Worm (Caenorhabditis elegans) whole organism, L4 larva: ENCODE measurements around the gene ZC196.9.

Source experiments
- R02D3.7 ChIP-seq: fragments of 150-350 bp; sonication (generic microtip); optimal IDR thresholded peaks from 3 replicates; lab custom pipeline; 2014; ENCODE audit warnings: missing biosample characterization, missing genetic modification characterization
- T20F7.1 ChIP-seq: fragments of 200-800 bp; sonication (Bioruptor generic); optimal IDR thresholded peaks from 2 replicates; lab custom pipeline; 2018; ENCODE audit warnings: mild to moderate bottlenecking, missing genetic modification characterization, missing compliant biosample characterization
- Y105C5A.15 ChIP-seq: fragments of 200-800 bp; sonication (Bioruptor generic); IDR thresholded peaks from 2 replicates; pipeline ENCODE4 v1.3.6; 2022; ENCODE audit warnings: missing genetic modification characterization, missing compliant biosample characterization
- Y75B8A.6 ChIP-seq: fragments of 200-800 bp; sonication (Bioruptor generic); IDR thresholded peaks from 2 replicates; pipeline ENCODE4 v1.3.6; 2022; ENCODE audit warnings: missing genetic modification reagents, missing genetic modification characterization, missing compliant biosample characterization
- ZK337.2 ChIP-seq: fragments of 200-800 bp; sonication (Bioruptor generic); IDR thresholded peaks from 2 replicates; pipeline ENCODE4 v1.3.6; 2022; ENCODE audit warnings: missing genetic modification reagents, missing genetic modification characterization, missing compliant biosample characterization
- ceh-44 ChIP-seq: fragments of 200-800 bp; sonication (Bioruptor generic); IDR thresholded peaks from 2 replicates; pipeline ENCODE4 v1.3.6; 2022; ENCODE audit warnings: missing genetic modification reagents, missing genetic modification characterization, missing compliant biosample characterization
- ceh-62 ChIP-seq: sonication (generic microtip); optimal IDR thresholded peaks from 2 replicates; lab custom pipeline; 2017; ENCODE audit warnings: missing biosample characterization, missing genetic modification characterization
- ces-1 ChIP-seq: fragments of 150-350 bp; sonication (generic microtip); optimal IDR thresholded peaks from 4 replicates; lab custom pipeline; 2014; ENCODE audit warnings: missing biosample characterization, missing genetic modification reagents, missing genetic modification characterization
- cey-2 ChIP-seq: sonication (generic microtip); optimal IDR thresholded peaks from 3 replicates; lab custom pipeline; 2017; ENCODE audit warnings: missing genetic modification characterization, mild to moderate bottlenecking, missing compliant biosample characterization, antibody characterized with exemption, borderline replicate concordance; ENCODE audit not compliant: insufficient read depth
- ctbp-1 ChIP-seq: fragments of 200-800 bp; sonication (Bioruptor generic); IDR thresholded peaks from 2 replicates; pipeline ENCODE4 v1.3.6; 2022; ENCODE audit warnings: missing genetic modification reagents, missing genetic modification characterization, missing compliant biosample characterization
- daf-16 ChIP-seq, 3 experiments: sonication (generic microtip); optimal IDR thresholded peaks; 2 replicates each; lab custom pipeline; 2016 to 2017; ENCODE audit warnings: missing genetic modification characterization in 3 of 3, missing genetic modification reagents in 3 of 3, mild to moderate bottlenecking in 2 of 3, missing compliant biosample characterization in 2 of 3, missing biosample characterization in 1 of 3, moderate library complexity in 1 of 3
- daf-19 ChIP-seq: fragments of 200-800 bp; sonication (Bioruptor generic); conservative IDR thresholded peaks from 2 replicates; pipeline ENCODE4 v1.3.6; 2022; ENCODE audit warnings: missing genetic modification characterization, missing compliant biosample characterization
- daf-8 ChIP-seq: fragments of 200-800 bp; sonication (Bioruptor generic); IDR thresholded peaks from 2 replicates; pipeline ENCODE4 v1.3.6; 2022; ENCODE audit warnings: missing genetic modification characterization, missing compliant biosample characterization
- dmd-6 ChIP-seq: fragments of 200-800 bp; sonication (Bioruptor generic); IDR thresholded peaks from 2 replicates; pipeline ENCODE4 v1.3.6; 2022; ENCODE audit warnings: missing genetic modification reagents, missing genetic modification characterization, missing compliant biosample characterization
- dmd-9 ChIP-seq: fragments of 200-800 bp; sonication (Bioruptor generic); IDR thresholded peaks from 2 replicates; pipeline ENCODE4 v1.3.6; 2022; ENCODE audit warnings: missing genetic modification reagents, missing genetic modification characterization, missing compliant biosample characterization
- dpl-1 ChIP-seq: fragments of 150-350 bp; optimal IDR thresholded peaks from 2 replicates; lab custom pipeline; 2014; ENCODE audit warnings: missing biosample characterization, missing genetic modification reagents, missing genetic modification characterization
- dve-1 ChIP-seq: sonication (generic microtip); optimal IDR thresholded peaks from 2 replicates; lab custom pipeline; 2017; ENCODE audit warnings: antibody characterized with exemption, mild to moderate bottlenecking, missing genetic modification characterization, missing compliant biosample characterization; ENCODE audit not compliant: insufficient read depth
- fkh-10 ChIP-seq: fragments of 150-350 bp; optimal IDR thresholded peaks from 2 replicates; lab custom pipeline; 2014; ENCODE audit warnings: missing biosample characterization, missing genetic modification reagents, missing genetic modification characterization
- fos-1 ChIP-seq: fragments of 150-350 bp; optimal IDR thresholded peaks from 2 replicates; lab custom pipeline; 2014; ENCODE audit warnings: missing biosample characterization, missing genetic modification characterization
- gei-8 ChIP-seq: fragments of 200-800 bp; sonication (Bioruptor generic); optimal IDR thresholded peaks from 2 replicates; lab custom pipeline; 2018; ENCODE audit warnings: mild to moderate bottlenecking, missing genetic modification characterization, missing compliant biosample characterization
- hlh-30 ChIP-seq: sonication (generic microtip); optimal IDR thresholded peaks from 2 replicates; lab custom pipeline; 2017; ENCODE audit warnings: antibody characterized with exemption, mild to moderate bottlenecking, missing genetic modification characterization, missing compliant biosample characterization; ENCODE audit not compliant: insufficient read depth
- lim-7 ChIP-seq: fragments of 200-800 bp; sonication (Bioruptor generic); IDR thresholded peaks from 2 replicates; pipeline ENCODE4 v1.3.6; 2022; ENCODE audit warnings: missing genetic modification characterization, missing compliant biosample characterization
- lin-29 ChIP-seq: fragments of 200-800 bp; sonication (Bioruptor generic); IDR thresholded peaks from 2 replicates; pipeline ENCODE4 v1.3.6; 2022; ENCODE audit warnings: missing genetic modification reagents, missing genetic modification characterization, missing compliant biosample characterization
- lin-38 ChIP-seq: fragments of 200-800 bp; sonication (Bioruptor generic); IDR thresholded peaks from 2 replicates; pipeline ENCODE4 v1.3.6; 2022; ENCODE audit warnings: missing genetic modification reagents, missing genetic modification characterization, missing compliant biosample characterization
- lir-3 ChIP-seq: sonication (generic microtip); optimal IDR thresholded peaks from 2 replicates; lab custom pipeline; 2016; ENCODE audit warnings: mild to moderate bottlenecking, missing genetic modification characterization, missing compliant biosample characterization
- madf-9 ChIP-seq: fragments of 200-800 bp; sonication (Bioruptor generic); conservative IDR thresholded peaks from 2 replicates; pipeline ENCODE4 v1.3.6; 2022; ENCODE audit warnings: missing genetic modification reagents, missing genetic modification characterization, missing compliant biosample characterization
- mdl-1 ChIP-seq, 2 experiments: fragments of 150-350 bp in 1 of 2; sonication (generic microtip) in 1 of 2; optimal IDR thresholded peaks; 2 replicates each; lab custom pipeline; 2014 to 2017; ENCODE audit warnings: missing biosample characterization in 2 of 2, missing genetic modification characterization in 2 of 2
- nhr-10 ChIP-seq: fragments of 150-350 bp; optimal IDR thresholded peaks from 2 replicates; lab custom pipeline; 2014; ENCODE audit warnings: missing biosample characterization, missing genetic modification characterization
- nhr-11 ChIP-seq: fragments of 150-350 bp; optimal IDR thresholded peaks from 2 replicates; lab custom pipeline; 2014; ENCODE audit warnings: missing biosample characterization, missing genetic modification characterization
- nhr-111 ChIP-seq: fragments of 200-800 bp; sonication (Bioruptor generic); optimal IDR thresholded peaks from 2 replicates; lab custom pipeline; 2018; ENCODE audit warnings: mild to moderate bottlenecking, missing genetic modification characterization, missing compliant biosample characterization
- nhr-28 ChIP-seq: fragments of 150-350 bp; optimal IDR thresholded peaks from 2 replicates; lab custom pipeline; 2014; ENCODE audit warnings: missing biosample characterization, missing genetic modification characterization
- nhr-41 ChIP-seq: fragments of 200-800 bp; sonication (Bioruptor generic); IDR thresholded peaks from 2 replicates; pipeline ENCODE4 v1.3.6; 2022; ENCODE audit warnings: missing genetic modification reagents, missing genetic modification characterization, missing compliant biosample characterization
- nhr-42 ChIP-seq: fragments of 200-800 bp; sonication (Bioruptor generic); IDR thresholded peaks from 2 replicates; pipeline ENCODE4 v1.3.6; 2022; ENCODE audit warnings: missing genetic modification characterization, missing compliant biosample characterization
- nhr-6 ChIP-seq: fragments of 150-350 bp; optimal IDR thresholded peaks from 2 replicates; lab custom pipeline; 2014; ENCODE audit warnings: missing biosample characterization, missing genetic modification characterization
- nhr-77 ChIP-seq: fragments of 150-350 bp; optimal IDR thresholded peaks from 2 replicates; lab custom pipeline; 2014; ENCODE audit warnings: missing biosample characterization, missing genetic modification characterization
- pqm-1 ChIP-seq: sonication (generic microtip); optimal IDR thresholded peaks from 2 replicates; lab custom pipeline; 2017; ENCODE audit warnings: missing biosample characterization, missing genetic modification characterization
- rbr-2 ChIP-seq: sonication (generic microtip); optimal IDR thresholded peaks from 2 replicates; lab custom pipeline; 2016; ENCODE audit warnings: missing genotype, missing genetic modification characterization, missing compliant biosample characterization
- sdz-12 ChIP-seq: fragments of 200-800 bp; sonication (Bioruptor generic); optimal IDR thresholded peaks from 2 replicates; lab custom pipeline; 2018; ENCODE audit warnings: mild to moderate bottlenecking, missing genetic modification characterization, missing compliant biosample characterization
- set-16 ChIP-seq: fragments of 200-800 bp; sonication (Bioruptor generic); IDR thresholded peaks from 2 replicates; pipeline ENCODE4 v1.3.6; 2022; ENCODE audit warnings: missing genetic modification reagents, missing genetic modification characterization, missing compliant biosample characterization
- skn-1 ChIP-seq: fragments of 150-350 bp; optimal IDR thresholded peaks from 2 replicates; lab custom pipeline; 2014; ENCODE audit warnings: missing biosample characterization, missing genetic modification characterization
- snpc-4 ChIP-seq: fragments of 150-350 bp; optimal IDR thresholded peaks from 2 replicates; lab custom pipeline; 2014; ENCODE audit warnings: missing biosample characterization, missing genetic modification characterization
- tag-97 ChIP-seq: fragments of 200-800 bp; sonication (Bioruptor generic); IDR thresholded peaks from 2 replicates; pipeline ENCODE4 v1.3.6; 2022; ENCODE audit warnings: missing genetic modification characterization, missing compliant biosample characterization
- tra-1 ChIP-seq: fragments of 200-800 bp; sonication (Bioruptor generic); IDR thresholded peaks from 2 replicates; pipeline ENCODE4 v1.3.6; 2022; ENCODE audit warnings: missing genetic modification reagents, missing genetic modification characterization, missing compliant biosample characterization
- zfp-2 ChIP-seq: sonication (generic microtip); optimal IDR thresholded peaks from 2 replicates; lab custom pipeline; 2016; ENCODE audit warnings: mild to moderate bottlenecking, missing genetic modification characterization, missing compliant biosample characterization
- zip-2 ChIP-seq: fragments of 150-350 bp; optimal IDR thresholded peaks from 2 replicates; lab custom pipeline; 2014; ENCODE audit warnings: missing biosample characterization, missing genetic modification characterization
- ztf-11 ChIP-seq: fragments of 150-350 bp; optimal IDR thresholded peaks from 2 replicates; lab custom pipeline; 2014; ENCODE audit warnings: missing biosample characterization, missing genetic modification characterization

Gene ZC196.9

ce11 chrV:8727077-8727476 is at the start of gene ZC196.9:
ZC196.9 (minus strand) TSS chrV:8727177.
- TF ChIP-seq mdl-1 (tag; optimal IDR thresholded peaks at IDR 0.05; lab: Kevin White, UChicago) (no peak), fos-1 (tag; lab: Kevin White, UChicago) (no peak), snpc-4 (no peak), zfp-2 (no peak), hlh-30 (tag; lab: Kevin White, UChicago) (no peak), fkh-10 (no peak), daf-16 (GFP tag; optimal IDR thresholded peaks at IDR 0.05; lab: Kevin White, UChicago) (no peak), daf-16 (tag; optimal IDR thresholded peaks at IDR 0.05; lab: Kevin White, UChicago) (no peak), lin-29 (GFP tag; lab: Robert Waterston, UW) (no peak), lin-38 (GFP tag; lab: Robert Waterston, UW) (no peak), nhr-77 (tag; lab: Kevin White, UChicago) (no peak)
- TF ChIP-seq, all 104 proteins: peak for 0

- TF ChIP-seq tag-97 (no peak), R02D3.7 (tag; lab: Kevin White, UChicago) (no peak), cey-2 (tag; lab: Kevin White, UChicago) (no peak), nhr-10 (tag; lab: Kevin White, UChicago) (no peak), madf-9 (GFP tag; lab: Robert Waterston, UW) (no peak), nhr-41 (GFP tag; lab: Robert Waterston, UW) (no peak), T20F7.1 (GFP tag; lab: Kevin White, UChicago) (no peak), nhr-77 (tag; lab: Kevin White, UChicago) (no peak), lin-38 (GFP tag; lab: Robert Waterston, UW) (no peak), Y75B8A.6 (GFP tag; lab: Robert Waterston, UW) (no peak), nhr-11 (tag; lab: Kevin White, UChicago) (no peak)
- TF ChIP-seq, all 104 proteins: peak for 0
These were observed 49.3 kb upstream of the ZC196.9 start, which contains the start of gene B0507.1 for ce11 chrV:8776270-8776669. B0507.1 (plus strand) TSS chrV:8776570.

DNA sequence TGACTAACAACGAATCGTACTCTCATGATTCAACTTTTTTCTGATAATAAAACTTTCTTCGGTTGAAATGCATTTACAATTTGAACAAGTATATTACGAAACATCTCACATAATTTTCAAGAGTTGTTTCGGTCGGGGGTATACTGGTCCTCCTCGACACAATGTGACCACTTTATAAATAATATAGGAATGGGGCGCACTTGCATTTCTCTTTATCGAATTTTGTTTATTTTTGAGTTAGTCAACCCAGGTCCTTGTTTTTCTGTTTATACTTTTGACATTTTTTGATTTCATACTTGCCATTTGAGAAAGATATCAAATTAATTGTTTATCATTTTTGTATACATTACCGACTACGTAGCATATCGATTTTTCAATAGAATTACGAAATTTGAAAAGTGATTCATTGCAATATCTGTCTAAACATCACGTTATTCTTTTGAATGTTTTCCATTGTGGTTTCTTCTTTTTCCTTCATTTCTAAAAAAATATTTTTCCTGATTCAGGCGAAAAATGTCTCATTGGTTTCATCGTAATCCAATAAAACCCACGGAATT is 46.9 kb upstream of the ZC196.9 start, which contains the start of gene B0507.2:
TSS of gene B0507.2 (plus strand) at position 507 of the 557 bp plus-strand sequence.
- no peak for TF ChIP-seq lir-3 (tag; lab: Kevin White, UChicago)
- no peak for TF ChIP-seq zip-2 (tag; lab: Kevin White, UChicago)
- no peak for TF ChIP-seq dpl-1 (GFP tag; lab: Kevin White, UChicago)
- no peak for TF ChIP-seq lim-7
- no peak for TF ChIP-seq Y105C5A.15 (GFP tag; lab: Robert Waterston, UW)
- TF ChIP-seq daf-16 (GFP tag; optimal IDR thresholded peaks at IDR 0.05; lab: Kevin White, UChicago) = no peak
- peak; percentile 90 for TF ChIP-seq daf-16 (tag; optimal IDR thresholded peaks at IDR 0.05; lab: Kevin White, UChicago)
- no peak for TF ChIP-seq ZK337.2 (GFP tag; lab: Robert Waterston, UW)
- TF ChIP-seq ceh-44 = no peak
- TF ChIP-seq tra-1 = no peak
- no peak for TF ChIP-seq lin-38 (GFP tag; lab: Robert Waterston, UW)
- no peak for TF ChIP-seq dve-1 (tag; lab: Kevin White, UChicago)
- TF ChIP-seq nhr-6 (tag; lab: Kevin White, UChicago) = no peak
- TF ChIP-seq dmd-9 (GFP tag; lab: Robert Waterston, UW) = no peak
- TF ChIP-seq tag-97 = no peak
- peak; percentile 33 for TF ChIP-seq nhr-28 (tag; lab: Kevin White, UChicago)
- no peak for TF ChIP-seq sdz-12 (GFP tag; lab: Kevin White, UChicago)
- peak; percentile 73 for TF ChIP-seq hlh-30 (tag; lab: Kevin White, UChicago)
- no peak for TF ChIP-seq daf-8 (GFP tag; lab: Robert Waterston, UW)
- TF ChIP-seq nhr-11 (tag; lab: Kevin White, UChicago) = no peak
- TF ChIP-seq ctbp-1 = no peak
- no peak for TF ChIP-seq ceh-62 (tag; lab: Kevin White, UChicago)
- TF ChIP-seq pqm-1 (tag; lab: Kevin White, UChicago) = peak; percentile 47
- TF ChIP-seq skn-1 (tag; lab: Kevin White, UChicago) = no peak
- no peak for TF ChIP-seq ces-1
- no peak for TF ChIP-seq nhr-111 (GFP tag; lab: Kevin White, UChicago)
- TF ChIP-seq rbr-2 = peak; percentile 2
- TF ChIP-seq daf-19 = no peak
- TF ChIP-seq nhr-42 = no peak
- no peak for TF ChIP-seq set-16 (GFP tag; lab: Robert Waterston, UW)
- no peak for TF ChIP-seq ztf-11
- no peak for TF ChIP-seq fkh-10
- TF ChIP-seq gei-8 (GFP tag; lab: Kevin White, UChicago) = no peak
- no peak for TF ChIP-seq dmd-6 (GFP tag; lab: Robert Waterston, UW)
